Fruit fly (Drosophila melanogaster) whole organism, prepupa: ENCODE results near the gene CG33639.

Experiments used
- Blimp-1 ChIP-seq: fragments of 200-800 bp; sonication (Bioruptor generic); optimal IDR thresholded peaks from 3 replicates; lab custom pipeline; 2017; ENCODE audit warnings: missing biosample characterization, missing genetic modification characterization, mild to moderate bottlenecking, moderate library complexity, missing genetic modification reagents
- CG11294 ChIP-seq: fragments of 200-800 bp; sonication (Bioruptor generic); IDR thresholded peaks from 2 replicates; pipeline ENCODE4 v1.3.6; 2022; ENCODE audit warnings: missing biosample characterization, missing genetic modification characterization
- CG11762 ChIP-seq: fragments of 200-800 bp; sonication (Bioruptor generic); optimal IDR thresholded peaks from 3 replicates; lab custom pipeline; 2016; ENCODE audit warnings: missing biosample characterization, missing genetic modification characterization; ENCODE audit not compliant: insufficient read depth
- CG3032 ChIP-seq: fragments of 200-800 bp; optimal IDR thresholded peaks from 2 replicates; lab custom pipeline; 2019; ENCODE audit warnings: missing biosample characterization, mild to moderate bottlenecking, missing genetic modification characterization, moderate library complexity
- CG31627 ChIP-seq: fragments of 200-800 bp; sonication (Bioruptor generic); optimal IDR thresholded peaks from 3 replicates; lab custom pipeline; 2016; ENCODE audit warnings: missing biosample characterization, missing genetic modification characterization
- CG32006 ChIP-seq: fragments of 200-800 bp; sonication (Bioruptor generic); optimal IDR thresholded peaks from 3 replicates; lab custom pipeline; 2017; ENCODE audit warnings: missing biosample characterization, mild to moderate bottlenecking, missing genetic modification characterization
- CG34406 ChIP-seq: fragments of 200-800 bp; sonication (Bioruptor generic); optimal IDR thresholded peaks from 3 replicates; lab custom pipeline; 2016; ENCODE audit warnings: missing biosample characterization, missing genetic modification characterization
- CG3919 ChIP-seq: fragments of 200-800 bp; sonication (Bioruptor generic); optimal IDR thresholded peaks from 3 replicates; lab custom pipeline; 2016; ENCODE audit warnings: missing biosample characterization, missing genetic modification characterization
- CG6276 ChIP-seq: fragments of 200-800 bp; sonication (Bioruptor generic); optimal IDR thresholded peaks from 2 replicates; lab custom pipeline; 2017; ENCODE audit warnings: missing biosample characterization, mild to moderate bottlenecking, missing genetic modification characterization
- CG6792 ChIP-seq: fragments of 200-800 bp; sonication (Bioruptor generic); optimal IDR thresholded peaks from 3 replicates; lab custom pipeline; 2016; ENCODE audit warnings: missing biosample characterization, missing genetic modification characterization
- CG6808 ChIP-seq: fragments of 200-800 bp; sonication (Bioruptor generic); optimal IDR thresholded peaks from 3 replicates; lab custom pipeline; 2017; ENCODE audit warnings: missing biosample characterization, missing genetic modification characterization, mild to moderate bottlenecking, moderate library complexity, missing genetic modification reagents
- CG8119 ChIP-seq: fragments of 200-800 bp; sonication (Bioruptor generic); IDR thresholded peaks from 3 replicates; pipeline ENCODE4 v1.3.6; 2022; ENCODE audit warnings: missing biosample characterization, missing genetic modification characterization
- Eip78C ChIP-seq: fragments of 200-800 bp; sonication (Bioruptor generic); peaks from one replicate; lab custom pipeline; 2016; ENCODE audit warnings: missing biosample characterization, missing genetic modification characterization
- Eip93F ChIP-seq: fragments of 200-800 bp; sonication (Bioruptor generic); optimal IDR thresholded peaks from 2 replicates; lab custom pipeline; 2016; ENCODE audit warnings: missing biosample characterization, mild to moderate bottlenecking, missing genetic modification characterization
- Ets21C ChIP-seq: fragments of 200-800 bp; sonication (Bioruptor generic); optimal IDR thresholded peaks from 3 replicates; lab custom pipeline; 2016; ENCODE audit warnings: missing biosample characterization, missing genetic modification characterization
- Gug ChIP-seq: fragments of 200-800 bp; sonication (Bioruptor generic); IDR thresholded peaks from 2 replicates; pipeline ENCODE4 v1.3.6; 2022; ENCODE audit warnings: missing biosample characterization, missing genetic modification characterization
- Hr38 ChIP-seq: sonication (Bioruptor generic); optimal IDR thresholded peaks from 2 replicates; lab custom pipeline; 2016; ENCODE audit warnings: missing biosample characterization, missing genetic modification characterization
- Hr39 ChIP-seq: fragments of 200-800 bp; sonication (Bioruptor generic); optimal IDR thresholded peaks from 2 replicates; lab custom pipeline; 2016; ENCODE audit warnings: missing biosample characterization, missing genetic modification characterization
- Lpt ChIP-seq: fragments of 200-800 bp; sonication (Bioruptor generic); optimal IDR thresholded peaks from 3 replicates; lab custom pipeline; 2016; ENCODE audit warnings: missing biosample characterization, missing genetic modification characterization
- OdsH ChIP-seq: fragments of 200-800 bp; sonication (Bioruptor generic); optimal IDR thresholded peaks from 3 replicates; lab custom pipeline; 2016; ENCODE audit warnings: missing biosample characterization, missing genetic modification characterization
- Smox ChIP-seq: fragments of 200-800 bp; sonication (Bioruptor generic); optimal IDR thresholded peaks from 3 replicates; lab custom pipeline; 2016; ENCODE audit warnings: missing biosample characterization, missing genetic modification characterization
- Sox14 ChIP-seq: fragments of 200-800 bp; sonication (Bioruptor generic); optimal IDR thresholded peaks from 3 replicates; lab custom pipeline; 2016; ENCODE audit warnings: missing biosample characterization, missing genetic modification characterization
- acj6 ChIP-seq: fragments of 200-800 bp; sonication (Bioruptor generic); optimal IDR thresholded peaks from 3 replicates; lab custom pipeline; 2016; ENCODE audit warnings: missing biosample characterization, missing genetic modification characterization
- eg ChIP-seq: fragments of 200-800 bp; sonication (Bioruptor generic); IDR thresholded peaks from 3 replicates; pipeline ENCODE4 v1.3.6; 2022; ENCODE audit warnings: missing biosample characterization, missing genetic modification characterization
- esn ChIP-seq: fragments of 200-800 bp; sonication (Bioruptor generic); optimal IDR thresholded peaks from 2 replicates; lab custom pipeline; 2016; ENCODE audit warnings: missing biosample characterization, mild to moderate bottlenecking, missing genetic modification characterization, moderate library complexity
- fkh ChIP-seq: fragments of 200-800 bp; sonication (Bioruptor generic); optimal IDR thresholded peaks from 3 replicates; lab custom pipeline; 2017; ENCODE audit warnings: missing biosample characterization, mild to moderate bottlenecking, missing genetic modification characterization, moderate library complexity
- lz ChIP-seq: fragments of 200-800 bp; sonication (Bioruptor generic); optimal IDR thresholded peaks from 3 replicates; lab custom pipeline; 2016; ENCODE audit warnings: missing biosample characterization, missing genetic modification characterization
- net ChIP-seq: fragments of 200-800 bp; sonication (Bioruptor generic); optimal IDR thresholded peaks from 3 replicates; lab custom pipeline; 2016; ENCODE audit warnings: missing biosample characterization, missing genetic modification characterization
- salr ChIP-seq, 2 experiments: fragments of 200-800 bp; sonication (Bioruptor generic); optimal IDR thresholded peaks; 3 replicates each; lab custom pipeline; 2016 to 2018; ENCODE audit warnings: missing biosample characterization in 2 of 2, missing genetic modification characterization in 2 of 2, mild to moderate bottlenecking in 1 of 2
- ss ChIP-seq, 2 experiments: fragments of 200-800 bp; sonication (Bioruptor generic); optimal IDR thresholded peaks; 2 replicates in 1 of 2; 3 replicates in 1 of 2; lab custom pipeline; 2017 to 2018; ENCODE audit warnings: mild to moderate bottlenecking in 2 of 2, missing biosample characterization in 2 of 2, missing genetic modification characterization in 2 of 2, moderate library complexity in 1 of 2
- svp ChIP-seq: fragments of 200-800 bp; sonication (Bioruptor generic); peaks from one replicate; lab custom pipeline; 2016; ENCODE audit warnings: missing biosample characterization, missing genetic modification characterization
- topi ChIP-seq: fragments of 200-800 bp; sonication (Bioruptor generic); optimal IDR thresholded peaks from 3 replicates; lab custom pipeline; 2016; ENCODE audit warnings: missing biosample characterization, missing genetic modification characterization

CG33639 gene

dm6 chrX:18239301-18239700 is 13.4 kb upstream of the CG33639 start (continued):
- TF ChIP-seq ss (GFP tag; optimal IDR thresholded peaks at IDR 0.05; lab: Kevin White, UChicago) (no peak), esn (GFP tag; lab: Kevin White, UChicago) (no peak), OdsH (GFP tag; lab: Kevin White, UChicago) (peak; percentile 27), CG8119 (no peak), acj6 (GFP tag; lab: Kevin White, UChicago) (no peak), Eip78C (GFP tag; lab: Kevin White, UChicago) (peak; percentile 37), topi (peak; percentile 16), Sox14 (no peak), Hr38 (GFP tag; lab: Kevin White, UChicago) (no peak), CG3919 (GFP tag; lab: Kevin White, UChicago) (peak; percentile 49)
- TF ChIP-seq, all 60 proteins: peak for 12

DNA sequence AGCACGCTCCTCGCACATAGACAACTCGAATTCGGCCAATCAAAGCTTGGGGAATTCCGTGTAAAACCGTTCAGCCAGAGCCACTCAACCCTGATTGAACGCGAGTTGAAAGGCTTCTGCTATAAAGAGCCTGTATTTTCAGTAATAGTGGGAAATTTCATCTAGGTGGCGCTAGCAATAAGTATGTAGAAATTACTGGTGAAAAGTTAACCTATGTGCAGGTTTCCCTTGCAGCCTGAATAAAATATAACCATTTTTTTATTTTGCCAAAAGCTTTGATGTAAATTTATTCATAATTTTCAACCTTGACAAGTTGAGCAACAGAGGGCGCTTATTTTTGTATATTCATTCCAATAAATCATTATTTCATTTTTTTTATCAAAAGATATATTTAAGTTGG is 12.6 kb upstream of the CG33639 start:
- TF ChIP-seq CG34406: no peak
- no peak for TF ChIP-seq CG6276 (GFP tag; lab: Kevin White, UChicago)
- no peak for TF ChIP-seq Lpt (GFP tag; lab: Kevin White, UChicago)
- TF ChIP-seq topi: no peak
- no peak for TF ChIP-seq Sox14
- no peak for TF ChIP-seq CG3919 (GFP tag; lab: Kevin White, UChicago)
- TF ChIP-seq Blimp-1: no peak
- TF ChIP-seq Eip78C (GFP tag; lab: Kevin White, UChicago): no peak
- TF ChIP-seq CG8119: no peak
- no peak for TF ChIP-seq acj6 (GFP tag; lab: Kevin White, UChicago)
- no peak for TF ChIP-seq CG6808
- no peak for TF ChIP-seq eg (GFP tag; lab: Robert Waterston, UW)
- no peak for TF ChIP-seq Ets21C (GFP tag; lab: Kevin White, UChicago)
- TF ChIP-seq Gug (GFP tag; lab: Robert Waterston, UW): no peak
- no peak for TF ChIP-seq salr (GFP tag; optimal IDR thresholded peaks at IDR 0.05; lab: Kevin White, UChicago)
- TF ChIP-seq CG11762 (GFP tag; lab: Kevin White, UChicago): no peak
- no peak for TF ChIP-seq CG11294 (GFP tag; lab: Robert Waterston, UW)
- TF ChIP-seq Smox (GFP tag; lab: Kevin White, UChicago): no peak
- TF ChIP-seq CG6792 (GFP tag; lab: Kevin White, UChicago): no peak
- TF ChIP-seq Eip93F (GFP tag; lab: Kevin White, UChicago): no peak
- TF ChIP-seq, all 60 proteins: peak for 0

- TF ChIP-seq Hr39 (GFP tag; lab: Kevin White, UChicago): no peak
- TF ChIP-seq fkh (GFP tag; lab: Kevin White, UChicago): peak; percentile 33
Observed at dm6 chrX:18237886-18238285, 12.0 kb upstream of the CG33639 start.

DNA sequence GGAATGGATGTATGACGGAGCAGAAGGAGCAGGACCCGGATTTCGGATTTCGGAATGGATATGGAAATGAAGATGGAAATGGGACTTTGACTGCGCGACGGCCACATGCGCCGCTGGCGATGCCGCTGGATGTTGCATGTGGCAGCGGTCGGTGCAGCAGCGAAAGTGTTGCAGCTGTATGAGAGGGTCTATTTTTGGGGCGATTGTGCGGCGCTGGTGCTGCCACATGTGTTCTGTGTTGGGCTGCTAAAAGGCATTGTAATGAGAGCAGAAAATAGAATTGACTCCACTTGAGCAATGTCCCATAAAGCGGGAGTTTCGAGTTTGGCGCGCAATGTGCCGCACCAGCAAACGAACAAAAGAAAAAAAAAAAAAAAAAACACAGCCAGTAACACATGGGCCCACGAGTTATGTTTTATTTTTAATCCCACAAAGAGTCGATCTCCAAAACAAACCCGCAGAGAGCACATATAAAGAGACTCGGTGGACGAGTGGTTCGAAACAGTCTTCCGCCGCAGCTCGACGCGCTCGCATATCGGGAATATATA is 16.9 kb downstream of the CG33639 start, which contains the start of gene Him:
TSS of gene Him (plus strand) at position 498 of the 548 bp plus-strand sequence.
- TF ChIP-seq net (GFP tag; lab: Kevin White, UChicago): peak; percentile 14
- no peak for TF ChIP-seq lz (GFP tag; lab: Kevin White, UChicago)
- TF ChIP-seq svp: peak; percentile 29
- TF ChIP-seq, all 60 proteins: peak for 2

- TF ChIP-seq CG3032 (tag; lab: Kevin White, UChicago) (peak; percentile 11), svp (peak; percentile 37), CG32006 (peak; percentile 17), CG31627 (no peak), Eip78C (GFP tag; lab: Kevin White, UChicago) (peak; percentile 57), salr (GFP tag; optimal IDR thresholded peaks at IDR 0.05; lab: Kevin White, UChicago) (peak in 1 of 2 experiments; percentile 4), ss (GFP tag; optimal IDR thresholded peaks at IDR 0.05; lab: Kevin White, UChicago) (peak in 1 of 2 experiments; percentile 6), Hr39 (GFP tag; lab: Kevin White, UChicago) (no peak)
Observed at dm6 chrX:18208079-18208865, 17.6 kb downstream of the CG33639 start.
